Worm (Caenorhabditis elegans): ENCODE data around the gene T24A6.17.

The T24A6.17 gene

ce11 chrV:3582086-3582485 is 17.9 kb upstream of the T24A6.17 start (continued):
- TF ChIP-seq nfya-1 (tag; optimal IDR thresholded peaks at IDR 0.05; ENCODE audit: borderline replicate concordance, insufficient read depth) = no peak
- no peak for TF ChIP-seq mes-4 (tag; optimal IDR thresholded peaks at IDR 0.05)

ce11 chrV:3581643-3582042 is 17.4 kb upstream of the T24A6.17 start:
- TF ChIP-seq zfh-2 (GFP tag; conservative IDR thresholded peaks at IDR 0.05) = peak; percentile 65
- no peak for TF ChIP-seq madf-3 (GFP tag; IDR thresholded peaks at IDR 0.05)
- TF ChIP-seq lag-1 (GFP tag; IDR thresholded peaks at IDR 0.05) = 0 out of 2 replicates have a peak, but pooled peaks have one; percentile 5
- TF ChIP-seq akir-1 (GFP tag; optimal IDR thresholded peaks at IDR 0.05) = no peak
- TF ChIP-seq egrh-3 (GFP tag; IDR thresholded peaks at IDR 0.05) = peak; percentile 6; the same call in 1 of the 2 replicates

- TF ChIP-seq attf-3 (GFP tag; conservative IDR thresholded peaks at IDR 0.05) = no peak
- no peak for TF ChIP-seq snpc-1.3 (tag; optimal IDR thresholded peaks at IDR 0.05; ENCODE audit: insufficient read depth)
- no peak for TF ChIP-seq lin-26 (GFP tag; IDR thresholded peaks at IDR 0.05)
- TF ChIP-seq attf-5 (GFP tag; optimal IDR thresholded peaks at IDR 0.05) = peak; percentile 2
Observed at ce11 chrV:3581034-3581433, 16.8 kb upstream of the T24A6.17 start.

ce11 chrV:3580385-3580784 is 16.1 kb upstream of the T24A6.17 start:
- 0 out of 2 replicates have a peak, but pooled peaks have one; percentile 9 for TF ChIP-seq madf-3 (GFP tag; IDR thresholded peaks at IDR 0.05)
- TF ChIP-seq egrh-3 (GFP tag; IDR thresholded peaks at IDR 0.05) = no peak
- peak; percentile 23; the same call in 1 of the 2 replicates for TF ChIP-seq Y56A3A.18 (GFP tag; IDR thresholded peaks at IDR 0.05)

ce11 chrV:3579795-3580194 is 15.6 kb upstream of the T24A6.17 start:
- TF ChIP-seq C06A6.2 (GFP tag; conservative IDR thresholded peaks at IDR 0.05) (no peak), lsl-1 (GFP tag; optimal IDR thresholded peaks at IDR 0.05) (no peak), ccch-3 (GFP tag; optimal IDR thresholded peaks at IDR 0.05) (no peak), lag-1 (GFP tag; IDR thresholded peaks at IDR 0.05) (no peak), lin-54 (GFP tag; optimal IDR thresholded peaks at IDR 0.05) (peak; percentile 11), ets-4 (GFP tag; optimal IDR thresholded peaks at IDR 0.05) (no peak), ceh-40 (GFP tag; IDR thresholded peaks at IDR 0.05) (no peak), somi-1 (GFP tag; optimal IDR thresholded peaks at IDR 0.05) (peak; percentile 31), zfh-2 (GFP tag; conservative IDR thresholded peaks at IDR 0.05) (no peak; the same call in 1 of the 2 replicates), atf-7 (tag; optimal IDR thresholded peaks at IDR 0.05) (peak; percentile 12), lin-35 (GFP tag; optimal IDR thresholded peaks at IDR 0.05) (no peak), ceh-27 (GFP tag; optimal IDR thresholded peaks at IDR 0.05) (no peak), F55B11.4 (tag; optimal IDR thresholded peaks at IDR 0.05; ENCODE audit: borderline replicate concordance, insufficient read depth) (no peak), K11D2.4 (GFP tag; IDR thresholded peaks at IDR 0.05) (no peak), chd-7 (tag; optimal IDR thresholded peaks at IDR 0.05) (no peak), Y53F4B.3 (GFP tag; IDR thresholded peaks at IDR 0.05) (no peak), ztf-22 (GFP tag; optimal IDR thresholded peaks at IDR 0.05) (no peak), nhr-27 (tag; optimal IDR thresholded peaks at IDR 0.05) (no peak), attf-3 (GFP tag; conservative IDR thresholded peaks at IDR 0.05) (no peak), cebp-2 (GFP tag; IDR thresholded peaks at IDR 0.05) (no peak), snpc-3.4 (tag; optimal IDR thresholded peaks at IDR 0.05) (no peak), pha-4 (tag; optimal IDR thresholded peaks at IDR 0.05) (no peak), ama-1 (optimal IDR thresholded peaks at IDR 0.05) (peak; percentile 49), ama-1 (GFP tag; optimal IDR thresholded peaks at IDR 0.05) (no peak), Y67H2A.10 (GFP tag; conservative IDR thresholded peaks at IDR 0.05) (no peak), cebp-1 (GFP tag; IDR thresholded peaks at IDR 0.05) (no peak), cebp-1 (tag; optimal IDR thresholded peaks at IDR 0.05) (peak; percentile 45), snpc-1.3 (tag; optimal IDR thresholded peaks at IDR 0.05; ENCODE audit: insufficient read depth) (no peak), madf-6 (GFP tag; IDR thresholded peaks at IDR 0.05) (no peak; the same call in 1 of the 2 replicates), D2030.7 (GFP tag; IDR thresholded peaks at IDR 0.05) (no peak), madf-3 (GFP tag; IDR thresholded peaks at IDR 0.05) (no peak), madf-8 (GFP tag; conservative IDR thresholded peaks at IDR 0.05) (no peak), ztf-6 (GFP tag; IDR thresholded peaks at IDR 0.05) (no peak)
